Worm (Caenorhabditis elegans) whole organism, L4 larva: ENCODE data around the gene ceh-83.
A peak's percentile ranks its signal among the peaks of the same experiment; 100 is the strongest.

Source experiments
- F10B5.3 ChIP-seq: sonication (generic microtip); optimal IDR thresholded peaks from 2 replicates; lab custom pipeline; 2016; ENCODE audit warnings: mild to moderate bottlenecking, missing genetic modification characterization, missing compliant biosample characterization
- F44E2.7 ChIP-seq: fragments of 200-800 bp; sonication (Bioruptor generic); IDR thresholded peaks from 2 replicates; pipeline ENCODE4 v2.1.2; 2022; ENCODE audit warnings: missing genetic modification characterization, missing compliant biosample characterization
- R02D3.7 ChIP-seq: fragments of 150-350 bp; sonication (generic microtip); optimal IDR thresholded peaks from 3 replicates; lab custom pipeline; 2014; ENCODE audit warnings: missing biosample characterization, missing genetic modification characterization
- T20F7.1 ChIP-seq: fragments of 200-800 bp; sonication (Bioruptor generic); optimal IDR thresholded peaks from 2 replicates; lab custom pipeline; 2018; ENCODE audit warnings: mild to moderate bottlenecking, missing genetic modification characterization, missing compliant biosample characterization
- Y75B8A.6 ChIP-seq: fragments of 200-800 bp; sonication (Bioruptor generic); IDR thresholded peaks from 2 replicates; pipeline ENCODE4 v1.3.6; 2022; ENCODE audit warnings: missing genetic modification reagents, missing genetic modification characterization, missing compliant biosample characterization
- ZK337.2 ChIP-seq: fragments of 200-800 bp; sonication (Bioruptor generic); IDR thresholded peaks from 2 replicates; pipeline ENCODE4 v1.3.6; 2022; ENCODE audit warnings: missing genetic modification reagents, missing genetic modification characterization, missing compliant biosample characterization
- aha-1 ChIP-seq: fragments of 150-350 bp; peaks from one replicate; lab custom pipeline; 2014; ENCODE audit warnings: missing biosample characterization, missing genetic modification characterization
- ama-1 ChIP-seq: fragments of 150-350 bp; optimal IDR thresholded peaks from 2 replicates; lab custom pipeline; 2014; ENCODE audit warnings: inconsistent platforms, mixed read lengths
- ceh-32 ChIP-seq: sonication (generic microtip); optimal IDR thresholded peaks from 2 replicates; lab custom pipeline; 2016; ENCODE audit warnings: mild to moderate bottlenecking, missing genetic modification characterization, missing compliant biosample characterization; ENCODE audit not compliant: poor library complexity
- ctbp-1 ChIP-seq: fragments of 200-800 bp; sonication (Bioruptor generic); IDR thresholded peaks from 2 replicates; pipeline ENCODE4 v1.3.6; 2022; ENCODE audit warnings: missing genetic modification reagents, missing genetic modification characterization, missing compliant biosample characterization
- daf-16 ChIP-seq, 3 experiments: sonication (generic microtip); optimal IDR thresholded peaks; 2 replicates each; lab custom pipeline; 2016 to 2017; ENCODE audit warnings: missing genetic modification characterization in 3 of 3, missing genetic modification reagents in 3 of 3, mild to moderate bottlenecking in 2 of 3, missing compliant biosample characterization in 2 of 3, missing biosample characterization in 1 of 3, moderate library complexity in 1 of 3
- dmd-6 ChIP-seq: fragments of 200-800 bp; sonication (Bioruptor generic); IDR thresholded peaks from 2 replicates; pipeline ENCODE4 v1.3.6; 2022; ENCODE audit warnings: missing genetic modification reagents, missing genetic modification characterization, missing compliant biosample characterization
- dmd-8 ChIP-seq: fragments of 200-800 bp; sonication (Bioruptor generic); IDR thresholded peaks from 2 replicates; pipeline ENCODE4 v1.3.6; 2022; ENCODE audit warnings: missing genetic modification characterization, missing compliant biosample characterization
- dve-1 ChIP-seq: sonication (generic microtip); optimal IDR thresholded peaks from 2 replicates; lab custom pipeline; 2017; ENCODE audit warnings: antibody characterized with exemption, mild to moderate bottlenecking, missing genetic modification characterization, missing compliant biosample characterization; ENCODE audit not compliant: insufficient read depth
- egl-27 ChIP-seq: sonication (generic microtip); optimal IDR thresholded peaks from 3 replicates; lab custom pipeline; 2017; ENCODE audit warnings: missing biosample characterization, missing genetic modification reagents, missing genetic modification characterization
- fkh-10 ChIP-seq: fragments of 150-350 bp; optimal IDR thresholded peaks from 2 replicates; lab custom pipeline; 2014; ENCODE audit warnings: missing biosample characterization, missing genetic modification reagents, missing genetic modification characterization
- hlh-11 ChIP-seq: fragments of 200-800 bp; sonication (Bioruptor generic); optimal IDR thresholded peaks from 2 replicates; lab custom pipeline; 2018; ENCODE audit warnings: mild to moderate bottlenecking, missing genetic modification characterization, missing compliant biosample characterization
- hlh-30 ChIP-seq: sonication (generic microtip); optimal IDR thresholded peaks from 2 replicates; lab custom pipeline; 2017; ENCODE audit warnings: antibody characterized with exemption, mild to moderate bottlenecking, missing genetic modification characterization, missing compliant biosample characterization; ENCODE audit not compliant: insufficient read depth
- hmg-1.1 ChIP-seq: fragments of 200-800 bp; sonication (Bioruptor generic); IDR thresholded peaks from 2 replicates; pipeline ENCODE4 v1.3.6; 2022; ENCODE audit warnings: missing genetic modification reagents, missing genetic modification characterization, missing compliant biosample characterization
- lin-39 ChIP-seq: fragments of 150-350 bp; optimal IDR thresholded peaks from 2 replicates; lab custom pipeline; 2014; ENCODE audit warnings: missing biosample characterization, missing genetic modification reagents, missing genetic modification characterization
- mdt-29 ChIP-seq: fragments of 200-800 bp; sonication (Bioruptor generic); IDR thresholded peaks from 2 replicates; pipeline ENCODE4 v1.3.6; 2022; ENCODE audit warnings: missing genetic modification reagents, missing genetic modification characterization, missing compliant biosample characterization
- nhr-111 ChIP-seq: fragments of 200-800 bp; sonication (Bioruptor generic); optimal IDR thresholded peaks from 2 replicates; lab custom pipeline; 2018; ENCODE audit warnings: mild to moderate bottlenecking, missing genetic modification characterization, missing compliant biosample characterization
- nhr-48 ChIP-seq: sonication (generic microtip); optimal IDR thresholded peaks from 2 replicates; lab custom pipeline; 2016; ENCODE audit warnings: mild to moderate bottlenecking, missing genetic modification characterization, missing compliant biosample characterization
- nhr-77 ChIP-seq: fragments of 150-350 bp; optimal IDR thresholded peaks from 2 replicates; lab custom pipeline; 2014; ENCODE audit warnings: missing biosample characterization, missing genetic modification characterization
- php-3 ChIP-seq: fragments of 200-800 bp; sonication (Bioruptor generic); IDR thresholded peaks from 2 replicates; pipeline ENCODE4 v1.3.6; 2022; ENCODE audit warnings: missing genetic modification reagents, missing genetic modification characterization, missing compliant biosample characterization
- pqm-1 ChIP-seq: sonication (generic microtip); optimal IDR thresholded peaks from 2 replicates; lab custom pipeline; 2017; ENCODE audit warnings: missing biosample characterization, missing genetic modification characterization
- saeg-2 ChIP-seq: fragments of 200-800 bp; sonication (Bioruptor generic); IDR thresholded peaks from 2 replicates; pipeline ENCODE4 v1.3.6; 2022; ENCODE audit warnings: missing genetic modification reagents, missing genetic modification characterization, missing compliant biosample characterization
- sdz-12 ChIP-seq: fragments of 200-800 bp; sonication (Bioruptor generic); optimal IDR thresholded peaks from 2 replicates; lab custom pipeline; 2018; ENCODE audit warnings: mild to moderate bottlenecking, missing genetic modification characterization, missing compliant biosample characterization
- unc-130 ChIP-seq: sonication (generic microtip); optimal IDR thresholded peaks from 2 replicates; lab custom pipeline; 2016; ENCODE audit warnings: missing genetic modification reagents, missing genetic modification characterization, missing compliant biosample characterization
- unc-62 ChIP-seq, 3 experiments: fragments of 150-350 bp in 1 of 3; sonication (generic microtip); optimal IDR thresholded peaks in 2 of 3; peaks in 1 of 3; 1 replicate in 1 of 3; 2 replicates in 2 of 3; lab custom pipeline; 2014 to 2017; ENCODE audit warnings: missing biosample characterization in 3 of 3, missing genetic modification characterization in 3 of 3, missing genetic modification reagents in 3 of 3, missing genotype in 1 of 3
- zip-11 ChIP-seq: fragments of 200-800 bp; sonication (Bioruptor generic); IDR thresholded peaks from 2 replicates; pipeline ENCODE4 v1.3.6; 2022; ENCODE audit warnings: missing genetic modification characterization, missing compliant biosample characterization
- zip-2 ChIP-seq: fragments of 150-350 bp; optimal IDR thresholded peaks from 2 replicates; lab custom pipeline; 2014; ENCODE audit warnings: missing biosample characterization, missing genetic modification characterization

Gene ceh-83

ce11 chrII:1719153-1719552, 17.2 kb downstream of the ceh-83 start, which contains the start of gene fbxb-48:
fbxb-48 (minus strand) TSS chrII:1719253.
- no peak for TF ChIP-seq sdz-12
- no peak for TF ChIP-seq hmg-1.1 (GFP tag; lab: Robert Waterston, UW)
- no peak for TF ChIP-seq lin-39 (tag; lab: Kevin White, UChicago)
- no peak for TF ChIP-seq ama-1 (lab: Kevin White, UChicago)
- no peak for TF ChIP-seq dmd-8 (GFP tag; lab: Robert Waterston, UW)
- TF ChIP-seq nhr-48 (tag; lab: Kevin White, UChicago) = no peak
- TF ChIP-seq T20F7.1 (GFP tag; lab: Kevin White, UChicago) = no peak
- no peak for TF ChIP-seq unc-62 (GFP tag; optimal IDR thresholded peaks at IDR 0.05 in 1 of 2; lab: Kevin White, UChicago)
- no peak for TF ChIP-seq unc-62 (tag; optimal IDR thresholded peaks at IDR 0.05; lab: Kevin White, UChicago)
- TF ChIP-seq unc-130 = no peak
- TF ChIP-seq zip-11 (GFP tag; lab: Robert Waterston, UW) = no peak
- no peak for TF ChIP-seq R02D3.7 (tag; lab: Kevin White, UChicago)
- TF ChIP-seq, all 104 proteins: peak for 0

ce11 chrII:1714772-1715353, 21.5 kb downstream of the ceh-83 start, which contains the start of gene btb-6:
btb-6 (plus strand) TSS chrII:1715303.
- TF ChIP-seq F44E2.7 (GFP tag; lab: Robert Waterston, UW) = no peak
- TF ChIP-seq nhr-111 (GFP tag; lab: Kevin White, UChicago) = no peak
- TF ChIP-seq pqm-1 (tag; lab: Kevin White, UChicago) = no peak
- TF ChIP-seq dmd-8 (GFP tag; lab: Robert Waterston, UW) = no peak
- TF ChIP-seq Y75B8A.6 (GFP tag; lab: Robert Waterston, UW) = no peak
- no peak for TF ChIP-seq F10B5.3 (tag; lab: Kevin White, UChicago)
- no peak for TF ChIP-seq hlh-30 (tag; lab: Kevin White, UChicago)
- TF ChIP-seq nhr-77 (tag; lab: Kevin White, UChicago) = no peak
- TF ChIP-seq zip-2 (tag; lab: Kevin White, UChicago) = no peak
- no peak for TF ChIP-seq ceh-32
- TF ChIP-seq lin-39 (tag; lab: Kevin White, UChicago) = no peak
- TF ChIP-seq egl-27 = no peak
- no peak for TF ChIP-seq ctbp-1 (GFP tag; lab: Robert Waterston, UW)
- no peak for TF ChIP-seq dmd-6 (GFP tag; lab: Robert Waterston, UW)
- no peak for TF ChIP-seq mdt-29 (GFP tag; lab: Robert Waterston, UW)

DNA sequence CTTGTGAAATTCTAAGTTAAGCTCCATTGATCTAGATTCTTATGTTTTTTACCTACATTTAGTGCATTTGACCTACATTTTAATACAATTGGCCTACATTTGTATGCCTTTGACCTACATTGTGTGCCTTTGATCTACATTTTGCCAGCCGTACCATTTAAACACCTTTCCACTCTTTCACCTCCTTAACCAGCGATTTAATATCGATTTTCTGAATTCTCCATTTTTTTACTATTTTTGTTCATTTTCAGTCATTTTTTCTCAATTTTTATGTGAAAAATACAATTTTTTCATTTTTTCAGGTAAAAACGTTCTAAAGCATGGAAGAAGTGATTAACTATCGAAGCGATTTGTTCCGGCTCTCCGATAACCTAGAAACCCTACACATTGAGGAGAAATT, 23.4 kb downstream of the ceh-83 start, which contains the start of gene btb-7:
Gene btb-7, plus strand, starts transcription at position 301 of the 400 bp plus-strand sequence.
- no peak for TF ChIP-seq Y75B8A.6 (GFP tag; lab: Robert Waterston, UW)
- no peak for TF ChIP-seq ZK337.2 (GFP tag; lab: Robert Waterston, UW)
- TF ChIP-seq dve-1 (tag; lab: Kevin White, UChicago) = no peak
- TF ChIP-seq hlh-11 (tag; lab: Kevin White, UChicago) = no peak
- no peak for TF ChIP-seq php-3 (GFP tag; lab: Robert Waterston, UW)
- no peak for TF ChIP-seq fkh-10 (GFP tag; lab: Kevin White, UChicago)

ce11 chrII:1709959-1710358, 26.4 kb downstream of the ceh-83 start, which contains the start of gene fbxa-184:
fbxa-184 (plus strand) TSS chrII:1710259.
- TF ChIP-seq aha-1 (tag; lab: Kevin White, UChicago) = peak; percentile 28
- TF ChIP-seq egl-27 = no peak
- TF ChIP-seq saeg-2 (GFP tag; lab: Robert Waterston, UW) = no peak
- no peak for TF ChIP-seq daf-16 (GFP tag; optimal IDR thresholded peaks at IDR 0.05; lab: Kevin White, UChicago)
- TF ChIP-seq daf-16 (tag; optimal IDR thresholded peaks at IDR 0.05; lab: Kevin White, UChicago) = no peak
